Fruit fly (Drosophila melanogaster) whole organism, adult: ENCODE measurements around the gene CG14969.

ENCODE experiments used
- CG11617 ChIP-seq: fragments of 200-800 bp; sonication (Bioruptor generic); optimal IDR thresholded peaks from 2 replicates; lab custom pipeline; 2017; ENCODE audit warnings: mild to moderate bottlenecking, missing biosample characterization, missing genetic modification reagents, missing genetic modification characterization
- CG12768 ChIP-seq: fragments of 200-800 bp; sonication (Bioruptor generic); optimal IDR thresholded peaks from 2 replicates; lab custom pipeline; 2017; ENCODE audit warnings: missing biosample characterization, missing genetic modification characterization, mild to moderate bottlenecking, moderate library complexity, missing genetic modification reagents
- CG14711 ChIP-seq: fragments of 200-800 bp; sonication (Bioruptor generic); optimal IDR thresholded peaks from 2 replicates; lab custom pipeline; 2018; ENCODE audit warnings: missing biosample characterization, mild to moderate bottlenecking, missing genetic modification characterization, moderate library complexity
- CG1620 ChIP-seq: fragments of 200-800 bp; sonication (Bioruptor generic); optimal IDR thresholded peaks from 2 replicates; lab custom pipeline; 2016; ENCODE audit warnings: missing biosample characterization, missing genetic modification characterization
- CG33017 ChIP-seq: fragments of 200-800 bp; sonication (Bioruptor generic); optimal IDR thresholded peaks from 2 replicates; lab custom pipeline; 2018; ENCODE audit warnings: missing biosample characterization, mild to moderate bottlenecking, missing genetic modification characterization, moderate library complexity
- CG5204 ChIP-seq: fragments of 200-800 bp; sonication (Bioruptor generic); optimal IDR thresholded peaks from 2 replicates; lab custom pipeline; 2016; ENCODE audit warnings: missing biosample characterization, missing genetic modification characterization
- CG7045 ChIP-seq: fragments of 200-800 bp; sonication (Bioruptor generic); optimal IDR thresholded peaks from 2 replicates; lab custom pipeline; 2017; ENCODE audit warnings: missing biosample characterization, mild to moderate bottlenecking, missing genetic modification characterization
- CG7101 ChIP-seq: fragments of 200-800 bp; sonication (Bioruptor generic); optimal IDR thresholded peaks from 2 replicates; lab custom pipeline; 2018; ENCODE audit warnings: missing biosample characterization, mild to moderate bottlenecking, missing genetic modification characterization, moderate library complexity
- Clk ChIP-seq: fragments of 200-800 bp; sonication (Bioruptor generic); optimal IDR thresholded peaks from 2 replicates; lab custom pipeline; 2017; ENCODE audit warnings: missing biosample characterization, missing genetic modification characterization
- Crg-1 ChIP-seq: fragments of 200-800 bp; sonication (Bioruptor generic); optimal IDR thresholded peaks from 2 replicates; lab custom pipeline; 2016; ENCODE audit warnings: missing biosample characterization, missing genetic modification characterization
- Hr96 ChIP-seq: fragments of 200-800 bp; sonication (Bioruptor generic); optimal IDR thresholded peaks from 2 replicates; lab custom pipeline; 2016; ENCODE audit warnings: missing biosample characterization, missing genetic modification characterization
- Mnt ChIP-seq: fragments of 200-800 bp; sonication (Bioruptor generic); optimal IDR thresholded peaks from 2 replicates; lab custom pipeline; 2016; ENCODE audit warnings: missing biosample characterization, mild to moderate bottlenecking, missing genetic modification characterization
- bab1 ChIP-seq: fragments of 200-800 bp; sonication (Bioruptor generic); optimal IDR thresholded peaks from 3 replicates; lab custom pipeline; 2019; ENCODE audit warnings: missing biosample characterization, mild to moderate bottlenecking, missing genetic modification characterization, moderate library complexity
- cic ChIP-seq: fragments of 200-800 bp; sonication (Bioruptor generic); optimal IDR thresholded peaks from 2 replicates; lab custom pipeline; 2017; ENCODE audit warnings: missing biosample characterization, mild to moderate bottlenecking, missing genetic modification characterization, moderate library complexity
- cnc ChIP-seq, 2 experiments: fragments of >200 bp; optimal IDR thresholded peaks; 2 replicates each; lab custom pipeline; 2017
- kay ChIP-seq: fragments of 200-800 bp; sonication (Bioruptor generic); peaks from one replicate; lab custom pipeline; 2016; ENCODE audit warnings: missing biosample characterization, missing genetic modification characterization, borderline replicate concordance
- ovo ChIP-seq: fragments of 200-800 bp; sonication (Bioruptor generic); optimal IDR thresholded peaks from 2 replicates; lab custom pipeline; 2016; ENCODE audit warnings: missing biosample characterization, missing genetic modification characterization
- pad ChIP-seq: fragments of 200-800 bp; sonication (Bioruptor generic); optimal IDR thresholded peaks from 3 replicates; lab custom pipeline; 2017; ENCODE audit warnings: missing biosample characterization, missing genetic modification characterization, mild to moderate bottlenecking, moderate library complexity, missing genetic modification reagents
- tj ChIP-seq: fragments of 200-800 bp; sonication (Bioruptor generic); optimal IDR thresholded peaks from 3 replicates; lab custom pipeline; 2017; ENCODE audit warnings: missing biosample characterization, mild to moderate bottlenecking, missing genetic modification characterization, moderate library complexity
- toe ChIP-seq: fragments of 200-800 bp; sonication (Bioruptor generic); optimal IDR thresholded peaks from 2 replicates; lab custom pipeline; 2016; ENCODE audit warnings: missing biosample characterization, missing genetic modification characterization

The CG14969 gene

DNA sequence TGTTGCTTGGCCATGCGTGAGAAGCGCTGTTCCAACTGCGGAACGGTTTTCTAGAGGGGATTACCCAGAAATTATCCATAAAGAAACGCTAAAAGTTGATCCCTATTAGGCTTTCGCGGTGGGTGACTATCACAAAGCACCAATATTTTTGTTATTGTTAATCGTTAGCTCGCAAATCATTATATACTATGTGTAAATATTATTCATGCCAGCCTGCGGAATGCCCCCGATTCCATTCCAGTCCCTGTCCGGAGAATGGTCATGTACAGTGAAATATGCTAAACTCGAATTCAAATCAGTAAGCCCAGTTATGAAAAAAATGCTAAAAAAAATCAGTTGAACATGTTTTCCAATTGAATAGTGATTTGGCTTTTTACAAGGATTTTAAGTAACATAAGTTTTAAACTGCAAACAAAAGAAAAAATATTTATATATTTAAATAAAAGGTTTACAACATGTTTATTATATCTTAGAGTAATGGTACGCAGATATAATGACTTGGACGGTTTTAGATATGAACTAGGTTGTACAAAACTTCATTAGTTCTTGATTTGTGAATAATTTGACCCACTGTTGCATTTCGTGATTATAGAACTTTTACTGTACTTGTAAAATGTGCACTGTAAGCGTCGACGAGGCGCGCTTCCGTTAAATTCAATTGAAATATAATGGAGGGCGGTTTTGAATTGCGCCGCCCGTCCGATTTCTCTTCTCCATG lies 42.6 kb upstream of the CG14969 start:
- TF ChIP-seq CG14711 (tag; lab: Kevin White, UChicago), result no peak
- TF ChIP-seq CG11617 (GFP tag; lab: Kevin White, UChicago), result no peak
- TF ChIP-seq tj (GFP tag; lab: Kevin White, UChicago), result peak; percentile 79
- TF ChIP-seq cnc (optimal IDR thresholded peaks at IDR 0.05; lab: Kevin White, UChicago), result no peak
- no peak for TF ChIP-seq CG5204 (GFP tag; lab: Kevin White, UChicago)

DNA sequence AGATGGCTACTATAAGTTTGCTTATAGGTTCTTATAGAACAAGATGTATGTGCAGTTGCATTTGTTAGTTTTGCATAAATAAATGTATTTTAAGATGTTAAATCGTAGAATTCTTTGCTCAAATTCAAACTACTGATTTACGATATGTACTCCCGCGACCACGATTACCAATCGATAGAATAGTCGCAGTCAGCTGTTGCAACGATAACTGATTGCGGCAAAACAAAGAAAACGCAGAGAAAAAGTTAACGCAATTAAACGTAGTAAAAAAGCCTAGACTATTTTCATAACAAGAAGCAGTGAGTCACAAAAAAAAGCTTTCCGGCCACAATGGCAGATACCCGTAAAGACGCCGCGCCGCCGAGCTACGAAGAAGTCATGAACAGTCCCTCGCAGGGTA lies 41.8 kb upstream of the CG14969 start, which contains the start of gene CG12012:
CG12012 (plus strand) TSS at position 207 of the 400 bp plus-strand sequence.
- no peak for TF ChIP-seq CG1620 (GFP tag; lab: Kevin White, UChicago)
- no peak for TF ChIP-seq CG33017 (tag; lab: Kevin White, UChicago)
- TF ChIP-seq CG12768, result no peak
- TF ChIP-seq kay (GFP tag; lab: Kevin White, UChicago), result peak; percentile 76
- TF ChIP-seq CG7045 (GFP tag; lab: Kevin White, UChicago), result no peak
- TF ChIP-seq cic (GFP tag; lab: Kevin White, UChicago), result peak; percentile 49
- peak; percentile 31 for TF ChIP-seq bab1
- TF ChIP-seq CG5204 (GFP tag; lab: Kevin White, UChicago), result no peak

DNA sequence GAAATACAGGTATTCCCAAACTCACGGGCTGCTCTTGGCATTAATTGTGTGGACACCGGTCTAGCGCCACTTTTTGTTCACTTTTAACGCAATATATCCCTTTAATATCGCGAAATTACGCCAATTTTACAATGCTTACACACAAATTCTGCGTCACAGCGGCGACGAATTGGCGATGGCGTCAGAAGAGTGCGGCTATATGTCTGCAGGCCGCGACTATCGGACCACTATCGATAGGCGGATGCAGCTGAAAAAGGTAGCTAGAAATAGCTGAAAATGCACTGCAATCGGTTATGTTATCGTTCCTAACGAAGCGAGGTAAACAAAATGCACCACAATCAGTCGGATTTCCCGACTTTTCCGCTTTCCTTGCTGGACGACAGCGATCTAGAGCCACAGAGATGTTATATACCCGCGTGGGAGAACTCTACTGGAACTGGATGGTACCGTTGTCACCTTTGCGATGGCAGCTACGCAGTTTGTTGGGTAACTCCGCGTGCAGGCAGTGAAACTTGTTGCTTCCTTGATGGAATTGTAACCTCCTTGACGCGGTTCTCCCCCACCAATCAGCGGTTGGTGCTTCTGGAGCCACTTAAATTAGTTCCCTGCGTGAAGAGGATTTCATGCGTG lies 39.3 kb upstream of the CG14969 start, which contains the start of the genes Ythdc1 and CG12010:
Ythdc1 (minus strand) TSS at position 177 of the 630 bp plus-strand sequence.
CG12010 (plus strand) TSS at position 289 of the 630 bp plus-strand sequence.
- TF ChIP-seq Crg-1 (GFP tag; lab: Kevin White, UChicago) (no peak), kay (GFP tag; lab: Kevin White, UChicago) (no peak), Mnt (GFP tag; lab: Kevin White, UChicago) (peak; percentile 54), bab1 (peak; percentile 79), tj (GFP tag; lab: Kevin White, UChicago) (no peak), cnc (optimal IDR thresholded peaks at IDR 0.05; lab: Kevin White, UChicago) (no peak), cic (GFP tag; lab: Kevin White, UChicago) (peak; percentile 73), CG12768 (no peak), CG7045 (GFP tag; lab: Kevin White, UChicago) (peak; percentile 12), Hr96 (GFP tag; lab: Kevin White, UChicago) (no peak), ovo (GFP tag; lab: Kevin White, UChicago) (no peak), CG7101 (tag; lab: Kevin White, UChicago) (no peak), Clk (GFP tag; lab: Kevin White, UChicago) (no peak), CG11617 (GFP tag; lab: Kevin White, UChicago) (no peak), CG1620 (GFP tag; lab: Kevin White, UChicago) (no peak)

DNA sequence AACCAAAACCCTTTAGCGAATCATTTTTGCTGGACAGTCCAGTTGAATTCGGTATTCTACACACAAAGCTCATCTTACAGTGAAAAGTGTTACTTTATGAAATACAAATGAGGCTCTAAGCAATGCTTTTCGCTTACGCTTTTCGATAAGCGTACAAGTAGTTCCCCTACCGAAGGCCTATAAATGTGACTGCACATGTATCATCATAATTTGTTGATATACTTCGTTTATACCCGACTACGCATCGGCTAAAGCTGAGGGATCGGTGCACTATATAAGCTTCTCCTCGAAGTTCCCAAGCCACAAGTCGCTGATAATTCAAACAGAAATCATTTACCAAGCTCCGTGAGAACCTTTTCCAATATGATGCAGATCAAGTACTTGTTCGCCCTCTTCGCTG lies 34.5 kb upstream of the CG14969 start, which contains the start of gene Drs:
Drs (plus strand) TSS at position 301 of the 400 bp plus-strand sequence.
- TF ChIP-seq CG14711 (tag; lab: Kevin White, UChicago) (no peak), CG12768 (no peak), pad (GFP tag; lab: Kevin White, UChicago) (no peak), Clk (GFP tag; lab: Kevin White, UChicago) (no peak)

DNA sequence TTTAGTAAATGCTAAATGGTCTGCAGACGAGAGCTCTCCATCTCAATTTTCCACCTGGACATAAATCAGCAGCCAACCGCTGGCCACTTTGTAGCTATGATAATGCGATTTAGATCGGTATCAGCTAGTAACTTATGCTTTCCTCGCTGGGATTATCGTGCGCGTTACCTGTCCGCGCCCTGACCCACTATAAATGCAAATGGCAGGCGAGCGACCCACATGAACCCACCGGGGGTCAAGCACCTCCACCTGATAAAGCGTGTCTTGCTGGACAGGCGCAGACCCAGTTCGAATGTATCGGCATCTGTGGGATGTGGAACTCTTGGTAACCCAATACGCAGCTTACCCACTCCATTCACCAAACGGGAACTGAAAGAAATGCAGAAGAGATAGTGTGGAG lies 18.5 kb upstream of the CG14969 start:
- no peak for TF ChIP-seq kay (GFP tag; lab: Kevin White, UChicago)
- no peak for TF ChIP-seq CG1620 (GFP tag; lab: Kevin White, UChicago)

DNA sequence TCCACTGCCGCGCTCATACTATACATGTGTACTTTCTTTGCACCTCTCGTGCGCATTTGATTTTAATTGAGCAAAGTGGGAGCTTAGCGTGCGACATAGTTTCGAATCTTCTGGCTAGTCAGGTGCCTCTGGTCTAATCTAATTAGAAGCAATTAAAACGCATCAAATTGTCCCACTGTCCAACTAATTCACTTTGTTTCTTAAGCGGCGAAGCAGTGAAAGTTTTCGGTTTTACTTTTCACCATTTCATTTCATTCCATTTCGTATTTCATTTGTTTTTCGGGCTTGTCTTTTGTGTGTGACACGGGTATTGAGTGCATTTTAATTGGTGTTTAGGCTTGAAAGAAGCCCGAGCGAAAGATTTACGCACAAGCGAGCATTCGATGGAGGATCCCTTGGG lies 17.7 kb upstream of the CG14969 start:
- no peak for TF ChIP-seq tj (GFP tag; lab: Kevin White, UChicago)
- no peak for TF ChIP-seq cic (GFP tag; lab: Kevin White, UChicago)
- TF ChIP-seq ovo (GFP tag; lab: Kevin White, UChicago), result no peak
- no peak for TF ChIP-seq Mnt (GFP tag; lab: Kevin White, UChicago)
- no peak for TF ChIP-seq kay (GFP tag; lab: Kevin White, UChicago)
- no peak for TF ChIP-seq pad (GFP tag; lab: Kevin White, UChicago)
- no peak for TF ChIP-seq CG5204 (GFP tag; lab: Kevin White, UChicago)
- no peak for TF ChIP-seq CG7101 (tag; lab: Kevin White, UChicago)
- TF ChIP-seq CG14711 (tag; lab: Kevin White, UChicago), result no peak
- TF ChIP-seq Crg-1 (GFP tag; lab: Kevin White, UChicago), result no peak
- TF ChIP-seq bab1, result no peak
- TF ChIP-seq toe, result no peak
- TF ChIP-seq CG33017 (tag; lab: Kevin White, UChicago), result no peak
- TF ChIP-seq cnc (optimal IDR thresholded peaks at IDR 0.05; lab: Kevin White, UChicago), result no peak
- TF ChIP-seq Hr96 (GFP tag; lab: Kevin White, UChicago), result no peak
- TF ChIP-seq Clk (GFP tag; lab: Kevin White, UChicago), result no peak
- TF ChIP-seq CG1620 (GFP tag; lab: Kevin White, UChicago), result no peak
- no peak for TF ChIP-seq CG12768
- no peak for TF ChIP-seq CG11617 (GFP tag; lab: Kevin White, UChicago)
